Fruit fly (Drosophila melanogaster) whole organism, prepupa: ENCODE data around the gene CG44006.

ENCODE experiments used
- CG1621 ChIP-seq: fragments of 200-800 bp; sonication (Bioruptor generic); optimal IDR thresholded peaks from 3 replicates; lab custom pipeline; 2018; ENCODE audit warnings: missing biosample characterization, mild to moderate bottlenecking, missing genetic modification characterization
- CG6163 ChIP-seq: fragments of 200-800 bp; sonication (Bioruptor generic); IDR thresholded peaks from 3 replicates; pipeline ENCODE4 v1.3.6; 2022; ENCODE audit warnings: missing biosample characterization, missing genetic modification characterization
- Eip78C ChIP-seq: fragments of 200-800 bp; sonication (Bioruptor generic); peaks from one replicate; lab custom pipeline; 2016; ENCODE audit warnings: missing biosample characterization, missing genetic modification characterization
- Ets96B ChIP-seq: fragments of 200-800 bp; optimal IDR thresholded peaks from 2 replicates; lab custom pipeline; 2019; ENCODE audit warnings: missing biosample characterization, mild to moderate bottlenecking, missing genetic modification characterization, moderate library complexity
- Hr4 ChIP-seq: fragments of 200-800 bp; sonication (Bioruptor generic); optimal IDR thresholded peaks from 3 replicates; lab custom pipeline; 2016; ENCODE audit warnings: missing biosample characterization, missing genetic modification characterization
- OdsH ChIP-seq: fragments of 200-800 bp; sonication (Bioruptor generic); optimal IDR thresholded peaks from 3 replicates; lab custom pipeline; 2016; ENCODE audit warnings: missing biosample characterization, missing genetic modification characterization
- achi ChIP-seq: fragments of 200-800 bp; sonication (Bioruptor generic); optimal IDR thresholded peaks from 3 replicates; lab custom pipeline; 2016; ENCODE audit warnings: missing biosample characterization, missing genetic modification characterization
- fd59A ChIP-seq: fragments of 200-800 bp; sonication (Bioruptor generic); optimal IDR thresholded peaks from 2 replicates; lab custom pipeline; 2017; ENCODE audit warnings: missing biosample characterization, mild to moderate bottlenecking, missing genetic modification characterization, missing genetic modification reagents
- fkh ChIP-seq: fragments of 200-800 bp; sonication (Bioruptor generic); optimal IDR thresholded peaks from 3 replicates; lab custom pipeline; 2017; ENCODE audit warnings: missing biosample characterization, mild to moderate bottlenecking, missing genetic modification characterization, moderate library complexity
- pdm3 ChIP-seq: fragments of 200-800 bp; sonication (Bioruptor generic); optimal IDR thresholded peaks from 3 replicates; lab custom pipeline; 2016; ENCODE audit warnings: missing biosample characterization, missing genetic modification characterization
- ss ChIP-seq, 2 experiments: fragments of 200-800 bp; sonication (Bioruptor generic); optimal IDR thresholded peaks; 2 replicates in 1 of 2; 3 replicates in 1 of 2; lab custom pipeline; 2017 to 2018; ENCODE audit warnings: mild to moderate bottlenecking in 2 of 2, missing biosample characterization in 2 of 2, missing genetic modification characterization in 2 of 2, moderate library complexity in 1 of 2
- svp ChIP-seq: fragments of 200-800 bp; sonication (Bioruptor generic); peaks from one replicate; lab custom pipeline; 2016; ENCODE audit warnings: missing biosample characterization, missing genetic modification characterization

DNA sequence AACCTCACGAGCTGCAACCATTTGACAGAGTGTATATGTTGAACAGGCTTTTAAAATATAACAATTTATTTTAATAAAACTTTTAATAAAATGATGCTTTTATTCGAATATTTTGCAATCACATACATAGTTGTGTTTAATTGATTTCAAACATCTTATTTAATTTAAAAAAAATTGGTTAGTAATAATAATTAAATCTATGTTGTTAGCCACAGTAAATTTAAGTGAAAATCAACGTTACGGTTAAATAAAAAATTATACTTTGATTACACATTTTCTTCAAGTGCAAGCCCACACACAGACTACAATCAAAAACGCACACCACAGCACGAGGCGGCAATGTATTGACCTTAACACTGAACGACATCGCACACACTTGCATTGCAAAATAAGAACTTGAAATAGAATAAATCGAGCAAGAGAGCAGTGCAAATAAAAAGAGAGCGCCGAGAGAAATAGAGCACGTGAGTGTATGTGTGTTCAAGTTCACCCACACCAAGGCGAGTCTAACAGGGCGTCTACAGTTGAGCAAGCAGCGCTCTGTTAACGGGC, 6.9 kb downstream of the CG44006 start:
- TF ChIP-seq Ets96B (peak; percentile 89), pdm3 (GFP tag; lab: Kevin White, UChicago) (peak; percentile 71), fd59A (GFP tag; lab: Kevin White, UChicago) (peak; percentile 72), OdsH (peak; percentile 77), Eip78C (GFP tag; lab: Kevin White, UChicago) (peak; percentile 90), fkh (GFP tag; lab: Kevin White, UChicago) (peak; percentile 85), CG6163 (peak; percentile 77), svp (peak; percentile 98), Hr4 (GFP tag; lab: Kevin White, UChicago) (peak; percentile 73), CG1621 (tag; lab: Kevin White, UChicago) (peak; percentile 82), ss (GFP tag; optimal IDR thresholded peaks at IDR 0.05; lab: Kevin White, UChicago) (peak; percentile 84 to 88), achi (GFP tag; lab: Kevin White, UChicago) (peak; percentile 67)
